Fruit fly (Drosophila melanogaster) whole organism, wandering third instar larva: ENCODE measurements around the gene CG17440.

ENCODE experiments used
- Abd-B ChIP-seq: fragments of >200 bp; optimal IDR thresholded peaks from 2 replicates; lab custom pipeline; 2017; ENCODE audit warnings: missing biosample characterization, missing genetic modification characterization
- CG32264 ChIP-seq: fragments of 200-800 bp; sonication (Bioruptor generic); optimal IDR thresholded peaks from 2 replicates; lab custom pipeline; 2016; ENCODE audit warnings: missing biosample characterization, missing genetic modification characterization
- CG9705 ChIP-seq: fragments of 200-800 bp; sonication (Bioruptor generic); optimal IDR thresholded peaks from 2 replicates; lab custom pipeline; 2018; ENCODE audit warnings: missing biosample characterization, mild to moderate bottlenecking, missing genetic modification characterization
- CrebA ChIP-seq: fragments of 200-800 bp; sonication (Bioruptor generic); optimal IDR thresholded peaks from 2 replicates; lab custom pipeline; 2016; ENCODE audit warnings: missing biosample characterization, mild to moderate bottlenecking, missing genetic modification characterization, borderline replicate concordance
- Dfd ChIP-seq: fragments of >200 bp; optimal IDR thresholded peaks from 2 replicates; lab custom pipeline; 2017; ENCODE audit warnings: missing biosample characterization, missing genetic modification characterization
- Dif ChIP-seq: fragments of 200-275, 200-300 bp; sonication (Bioruptor generic); optimal IDR thresholded peaks from 2 replicates; lab custom pipeline; 2018; ENCODE audit warnings: missing biosample characterization, missing genetic modification characterization; ENCODE audit not compliant: partially characterized antibody
- GATAd ChIP-seq: sonication (Bioruptor generic); optimal IDR thresholded peaks from 2 replicates; lab custom pipeline; 2016; ENCODE audit warnings: missing biosample characterization, missing genetic modification characterization
- HLH106 ChIP-seq: fragments of 200-800 bp; optimal IDR thresholded peaks from 3 replicates; lab custom pipeline; 2019; ENCODE audit warnings: missing biosample characterization, mild to moderate bottlenecking, missing genetic modification characterization, moderate library complexity
- Hnf4 ChIP-seq: fragments of 200-800 bp; sonication (Bioruptor generic); optimal IDR thresholded peaks from 2 replicates; lab custom pipeline; 2016; ENCODE audit warnings: missing biosample characterization, mild to moderate bottlenecking, missing genetic modification characterization
- Hr83 ChIP-seq: fragments of 200-300 bp; sonication (Bioruptor generic); optimal IDR thresholded peaks from 2 replicates; lab custom pipeline; 2016; ENCODE audit warnings: missing biosample characterization, mild to moderate bottlenecking, missing genetic modification characterization, moderate library complexity; ENCODE audit not compliant: poor library complexity, severe bottlenecking
- Jra ChIP-seq: sonication (Bioruptor generic); optimal IDR thresholded peaks from 2 replicates; lab custom pipeline; 2016; ENCODE audit warnings: missing biosample characterization, missing genetic modification characterization
- Mio ChIP-seq: sonication (Bioruptor generic); optimal IDR thresholded peaks from 2 replicates; lab custom pipeline; 2016; ENCODE audit warnings: missing biosample characterization, missing genetic modification characterization
- Myc ChIP-seq: fragments of >200 bp; optimal IDR thresholded peaks from 2 replicates; lab custom pipeline; 2017
- OdsH ChIP-seq: fragments of 200-800 bp; sonication (Bioruptor generic); optimal IDR thresholded peaks from 2 replicates; lab custom pipeline; 2016; ENCODE audit warnings: missing biosample characterization, mild to moderate bottlenecking, missing genetic modification characterization
- Rel ChIP-seq, 2 experiments: fragments of 200-800 bp; sonication (Bioruptor generic) in 1 of 2; optimal IDR thresholded peaks; 2 replicates in 1 of 2; 3 replicates in 1 of 2; lab custom pipeline; 2016 to 2019; ENCODE audit warnings: mild to moderate bottlenecking in 2 of 2, missing biosample characterization in 2 of 2, missing genetic modification characterization in 2 of 2, moderate library complexity in 1 of 2
- Sp1 ChIP-seq: fragments of 200-800 bp; sonication (Bioruptor generic); optimal IDR thresholded peaks from 3 replicates; lab custom pipeline; 2019; ENCODE audit warnings: missing biosample characterization, mild to moderate bottlenecking, missing genetic modification characterization, moderate library complexity
- Vsx2 ChIP-seq: fragments of 200-300, 225-300 bp; sonication (Bioruptor generic); optimal IDR thresholded peaks from 2 replicates; lab custom pipeline; 2018; ENCODE audit warnings: missing biosample characterization, missing genetic modification characterization; ENCODE audit not compliant: partially characterized antibody
- br ChIP-seq: fragments of 200-800 bp; sonication (Bioruptor generic); optimal IDR thresholded peaks from 2 replicates; lab custom pipeline; 2016; ENCODE audit warnings: missing biosample characterization, missing genetic modification characterization
- brk ChIP-seq: fragments of 200-800 bp; sonication (Bioruptor generic); optimal IDR thresholded peaks from 2 replicates; lab custom pipeline; 2016; ENCODE audit warnings: missing biosample characterization, mild to moderate bottlenecking, missing genetic modification characterization
- dl ChIP-seq, 2 experiments: fragments of 175-275, 200-275 bp in 1 of 2; fragments of 200-275 bp in 1 of 2; sonication (Bioruptor generic); optimal IDR thresholded peaks; lab custom pipeline; 2018; ENCODE audit warnings: mild to moderate bottlenecking in 2 of 2, missing biosample characterization in 2 of 2, missing genetic modification characterization in 2 of 2, moderate library complexity in 2 of 2; ENCODE audit not compliant: partially characterized antibody in 2 of 2, insufficient read depth in 1 of 2
- dmrt93B ChIP-seq: fragments of 200-800 bp; sonication (Bioruptor generic); optimal IDR thresholded peaks from 2 replicates; lab custom pipeline; 2018; ENCODE audit warnings: missing biosample characterization, mild to moderate bottlenecking, missing genetic modification characterization
- dsf ChIP-seq: sonication (Bioruptor generic); optimal IDR thresholded peaks from 2 replicates; lab custom pipeline; 2016; ENCODE audit warnings: missing biosample characterization, missing genetic modification characterization, borderline replicate concordance
- ey ChIP-seq: fragments of 200-800 bp; sonication (Bioruptor generic); optimal IDR thresholded peaks from 2 replicates; lab custom pipeline; 2016; ENCODE audit warnings: missing biosample characterization, missing genetic modification characterization
- foxo ChIP-seq, 2 experiments: fragments of 200-800 bp; sonication (Bioruptor generic); optimal IDR thresholded peaks; 2 replicates in 1 of 2; 3 replicates in 1 of 2; lab custom pipeline; 2016 to 2017; ENCODE audit warnings: missing biosample characterization in 2 of 2, missing genetic modification characterization in 2 of 2
- fru ChIP-seq: fragments of 200-800 bp; sonication (Bioruptor generic); optimal IDR thresholded peaks from 3 replicates; lab custom pipeline; 2016; ENCODE audit warnings: missing biosample characterization, mild to moderate bottlenecking, missing genetic modification characterization
- h ChIP-seq: fragments of 200-800 bp; sonication (Bioruptor generic); optimal IDR thresholded peaks from 3 replicates; lab custom pipeline; 2016; ENCODE audit warnings: missing biosample characterization, mild to moderate bottlenecking, missing genetic modification characterization
- lola ChIP-seq: fragments of >200 bp; optimal IDR thresholded peaks from 2 replicates; lab custom pipeline; 2017; ENCODE audit warnings: missing biosample characterization, missing genetic modification characterization
- pan ChIP-seq: fragments of >200 bp; optimal IDR thresholded peaks from 2 replicates; lab custom pipeline; 2017
- psq ChIP-seq: fragments of 200-800 bp; sonication (Bioruptor generic); optimal IDR thresholded peaks from 3 replicates; lab custom pipeline; 2017; ENCODE audit warnings: missing biosample characterization, mild to moderate bottlenecking, missing genetic modification characterization, moderate library complexity
- rgr ChIP-seq: fragments of 200-800 bp; sonication (Bioruptor generic); optimal IDR thresholded peaks from 3 replicates; lab custom pipeline; 2016; ENCODE audit warnings: missing biosample characterization, mild to moderate bottlenecking, missing genetic modification characterization
- sage ChIP-seq: fragments of 200-800 bp; sonication (Bioruptor generic); optimal IDR thresholded peaks from 2 replicates; lab custom pipeline; 2016; ENCODE audit warnings: missing biosample characterization, mild to moderate bottlenecking, missing genetic modification characterization
- sv ChIP-seq: fragments of 200-800 bp; sonication (Bioruptor generic); optimal IDR thresholded peaks from 3 replicates; lab custom pipeline; 2016; ENCODE audit warnings: missing biosample characterization, missing genetic modification characterization
- tai ChIP-seq: sonication (Bioruptor generic); optimal IDR thresholded peaks from 2 replicates; lab custom pipeline; 2016; ENCODE audit warnings: missing biosample characterization, missing genetic modification characterization
- usp ChIP-seq: fragments of >200 bp; optimal IDR thresholded peaks from 2 replicates; lab custom pipeline; 2017; ENCODE audit warnings: missing biosample characterization, missing genetic modification characterization
- woc ChIP-seq: sonication (Bioruptor generic); optimal IDR thresholded peaks from 2 replicates; lab custom pipeline; 2016; ENCODE audit warnings: missing biosample characterization, mild to moderate bottlenecking, missing genetic modification characterization

CG17440 gene

dm6 chrX:9297661-9298433 is 28.1 kb upstream of the CG17440 start:
- TF ChIP-seq h (GFP tag; lab: Kevin White, UChicago) = peak; percentile 44
- TF ChIP-seq Mio (GFP tag; lab: Kevin White, UChicago) = no peak
- no peak for TF ChIP-seq Dfd (GFP tag; lab: Kevin White, UChicago)
- no peak for TF ChIP-seq usp
- peak; percentile 53 for TF ChIP-seq br (GFP tag; lab: Kevin White, UChicago)
- peak; percentile 29 for TF ChIP-seq OdsH
- TF ChIP-seq fru (GFP tag; lab: Kevin White, UChicago) = peak; percentile 26
- peak; percentile 6 for TF ChIP-seq Hnf4 (GFP tag; lab: Kevin White, UChicago)
- TF ChIP-seq rgr (GFP tag; lab: Kevin White, UChicago) = peak; percentile 47
- TF ChIP-seq woc (GFP tag; lab: Kevin White, UChicago) = peak; percentile 8
- no peak for TF ChIP-seq pan (lab: Kevin White, UChicago)
- TF ChIP-seq foxo (GFP tag; optimal IDR thresholded peaks at IDR 0.05; lab: Kevin White, UChicago) = peak in 1 of 2 experiments; percentile 16
- no peak for TF ChIP-seq Rel (GFP tag; optimal IDR thresholded peaks at IDR 0.05; lab: Kevin White, UChicago)
- peak; percentile 56 for TF ChIP-seq Rel (tag; optimal IDR thresholded peaks at IDR 0.05; lab: Kevin White, UChicago)
- TF ChIP-seq dmrt93B = peak; percentile 8
- no peak for TF ChIP-seq Hr83 (GFP tag; lab: Kevin White, UChicago)
- TF ChIP-seq HLH106 (tag; lab: Kevin White, UChicago) = peak; percentile 55
- no peak for TF ChIP-seq Dif (GFP tag; lab: Kevin White, UChicago)
- TF ChIP-seq lola (GFP tag; lab: Kevin White, UChicago) = no peak
- peak; percentile 13 for TF ChIP-seq tai (GFP tag; lab: Kevin White, UChicago)
- peak; percentile 50 for TF ChIP-seq ey
- no peak for TF ChIP-seq dl (GFP tag; optimal IDR thresholded peaks at IDR 0.05; lab: Kevin White, UChicago; ENCODE audit: insufficient read depth in 1 of 2, partially characterized antibody in 2 of 2)
- no peak for TF ChIP-seq sage (GFP tag; lab: Kevin White, UChicago)
- no peak for TF ChIP-seq CG32264 (GFP tag; lab: Kevin White, UChicago)
- TF ChIP-seq CG9705 (GFP tag; lab: Kevin White, UChicago) = no peak
- TF ChIP-seq dsf (GFP tag; lab: Kevin White, UChicago) = no peak
- TF ChIP-seq Sp1 (GFP tag; lab: Kevin White, UChicago) = peak; percentile 12
- TF ChIP-seq brk (GFP tag; lab: Kevin White, UChicago) = no peak
- TF ChIP-seq Myc = no peak
- no peak for TF ChIP-seq CrebA (GFP tag; lab: Kevin White, UChicago)
- TF ChIP-seq sv = no peak
- TF ChIP-seq Vsx2 (GFP tag; lab: Kevin White, UChicago) = no peak
- TF ChIP-seq Abd-B = no peak
- TF ChIP-seq psq (GFP tag; lab: Kevin White, UChicago) = peak; percentile 1
- TF ChIP-seq Jra (GFP tag; lab: Kevin White, UChicago) = no peak

dm6 chrX:9296518-9296917 is 26.8 kb upstream of the CG17440 start:
- no peak for TF ChIP-seq foxo (GFP tag; optimal IDR thresholded peaks at IDR 0.05; lab: Kevin White, UChicago)
- TF ChIP-seq Dfd (GFP tag; lab: Kevin White, UChicago) = peak; percentile 92

- TF ChIP-seq h (GFP tag; lab: Kevin White, UChicago) (peak; percentile 9), pan (lab: Kevin White, UChicago) (no peak)
These were observed 25.8 kb upstream of the CG17440 start for dm6 chrX:9295518-9295917.

- no peak for TF ChIP-seq Dif (GFP tag; lab: Kevin White, UChicago)
- TF ChIP-seq Vsx2 (GFP tag; lab: Kevin White, UChicago) = no peak
- TF ChIP-seq usp = no peak
- TF ChIP-seq Dfd (GFP tag; lab: Kevin White, UChicago) = no peak
- TF ChIP-seq ey = no peak
- TF ChIP-seq GATAd = no peak
- TF ChIP-seq CG9705 (GFP tag; lab: Kevin White, UChicago) = no peak
- TF ChIP-seq fru (GFP tag; lab: Kevin White, UChicago) = no peak
- TF ChIP-seq Sp1 (GFP tag; lab: Kevin White, UChicago) = no peak
- no peak for TF ChIP-seq CrebA (GFP tag; lab: Kevin White, UChicago)
- no peak for TF ChIP-seq dsf (GFP tag; lab: Kevin White, UChicago)
- TF ChIP-seq Myc = no peak
- no peak for TF ChIP-seq CG32264 (GFP tag; lab: Kevin White, UChicago)
- no peak for TF ChIP-seq pan (lab: Kevin White, UChicago)
- no peak for TF ChIP-seq psq (GFP tag; lab: Kevin White, UChicago)
- TF ChIP-seq sage (GFP tag; lab: Kevin White, UChicago) = no peak
- no peak for TF ChIP-seq foxo (GFP tag; optimal IDR thresholded peaks at IDR 0.05; lab: Kevin White, UChicago)
These were observed 21.5 kb upstream of the CG17440 start for dm6 chrX:9291270-9291669.
